Fruit fly (Drosophila melanogaster) whole organism, pupa: ENCODE measurements around the gene CG3448.

Source experiments
- CG10348 ChIP-seq: fragments of 200-800 bp; sonication (Bioruptor generic); IDR thresholded peaks from 2 replicates; pipeline ENCODE4 v1.3.6; 2022; ENCODE audit warnings: missing biosample characterization, missing genetic modification characterization
- CG34367 ChIP-seq: fragments of 200-800 bp; sonication (Bioruptor generic); optimal IDR thresholded peaks from 2 replicates; lab custom pipeline; 2018; ENCODE audit warnings: missing biosample characterization, mild to moderate bottlenecking, missing genetic modification characterization
- CG8159 ChIP-seq: fragments of 200-800 bp; sonication (Bioruptor generic); optimal IDR thresholded peaks from 3 replicates; lab custom pipeline; 2018; ENCODE audit warnings: missing biosample characterization, mild to moderate bottlenecking, missing genetic modification characterization, moderate library complexity
- CG9948 ChIP-seq: fragments of 200-800 bp; sonication (Bioruptor generic); optimal IDR thresholded peaks from 2 replicates; lab custom pipeline; 2018; ENCODE audit warnings: missing biosample characterization, mild to moderate bottlenecking, missing genetic modification characterization, moderate library complexity
- D1 ChIP-seq: fragments of 200-800 bp; sonication (Bioruptor generic); optimal IDR thresholded peaks from 2 replicates; lab custom pipeline; 2018; ENCODE audit warnings: missing biosample characterization, mild to moderate bottlenecking, missing genetic modification characterization, moderate library complexity
- EcR ChIP-seq: fragments of 200-800 bp; sonication (Bioruptor generic); optimal IDR thresholded peaks from 3 replicates; lab custom pipeline; 2019; ENCODE audit warnings: missing biosample characterization, missing genetic modification characterization, mild to moderate bottlenecking, moderate library complexity, missing genetic modification reagents
- Snoo ChIP-seq: fragments of 200-800 bp; sonication (Bioruptor generic); optimal IDR thresholded peaks from 3 replicates; lab custom pipeline; 2017; ENCODE audit warnings: missing biosample characterization, mild to moderate bottlenecking, missing genetic modification characterization, inconsistent platforms
- rn ChIP-seq: fragments of 200-800 bp; sonication (Bioruptor generic); IDR thresholded peaks from 2 replicates; pipeline ENCODE4 v1.3.6; 2022; ENCODE audit warnings: missing biosample characterization, missing genetic modification characterization

- TF ChIP-seq CG10348 (GFP tag; lab: Robert Waterston, UW) (no peak), EcR (GFP tag; lab: Kevin White, UChicago) (no peak), CG8159 (tag; lab: Kevin White, UChicago) (no peak), Snoo (no peak), CG9948 (no peak), CG34367 (tag; lab: Kevin White, UChicago) (no peak), D1 (tag; lab: Kevin White, UChicago) (no peak), rn (no peak)
Measured at dm6 chr3L:9435831-9436230, 15.5 kb downstream of the CG3448 start.
